Fruit fly (Drosophila melanogaster): ENCODE results near the gene CG14717.
A peak's percentile ranks its signal among the peaks of the same experiment; 100 is the strongest.

CG14717 gene

DNA sequence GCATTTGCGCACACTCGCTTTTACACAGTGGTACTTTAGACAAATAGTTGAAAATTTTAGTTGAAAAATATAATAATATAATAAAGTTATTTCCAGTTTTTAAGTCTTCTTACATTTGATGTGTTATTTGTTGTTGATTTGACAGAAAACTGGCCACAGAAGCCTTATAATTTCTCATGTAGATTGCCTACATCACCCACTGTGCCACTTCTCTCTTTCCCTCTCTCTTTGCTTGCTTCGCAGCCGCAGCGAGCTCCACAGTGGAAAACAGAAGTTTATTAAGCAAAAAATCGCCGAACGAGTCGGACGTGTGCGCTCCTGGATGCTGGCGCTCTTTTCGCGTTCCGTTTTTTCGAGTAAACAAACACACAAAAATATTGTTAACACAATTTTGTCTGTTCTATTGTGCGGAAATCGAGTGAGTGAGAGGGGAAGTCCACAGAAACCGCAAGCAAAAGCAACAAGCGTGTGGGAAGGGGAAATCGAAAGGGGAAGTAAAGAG, 40.4 kb upstream of the CG14717 start, which contains the start of gene CG42327 (continued):
- TF ChIP-seq CG4360 (GFP tag; IDR thresholded peaks at IDR 0.05) (peak; percentile 83), CG18619 (GFP tag; optimal IDR thresholded peaks at IDR 0.05) (peak; percentile 88), mld (GFP tag; IDR thresholded peaks at IDR 0.05; ENCODE audit: partially characterized antibody) (no peak), unc-4 (GFP tag; IDR thresholded peaks at IDR 0.05; ENCODE audit: partially characterized antibody) (no peak; the same call in 1 of the 2 replicates), dmrt11E (tag; optimal IDR thresholded peaks at IDR 0.05) (peak; percentile 92), br (optimal IDR thresholded peaks at IDR 0.05) (no peak), CG10366 (GFP tag; IDR thresholded peaks at IDR 0.05) (peak; percentile 96), CG15073 (GFP tag; optimal IDR thresholded peaks at IDR 0.05) (peak; percentile 26), TFAM (GFP tag; optimal IDR thresholded peaks at IDR 0.05) (peak; percentile 72), ro (GFP tag; IDR thresholded peaks at IDR 0.05) (peak; percentile 84), rib (GFP tag; IDR thresholded peaks at IDR 0.05) (peak; percentile 66; the same call in 1 of the 2 replicates), gro (GFP tag; optimal IDR thresholded peaks at IDR 0.05) (peak; percentile 69), az2 (GFP tag; optimal IDR thresholded peaks at IDR 0.05) (peak; percentile 96), CG10267 (tag; optimal IDR thresholded peaks at IDR 0.05) (peak; percentile 90), so (GFP tag; IDR thresholded peaks at IDR 0.05) (peak; percentile 95), lola (GFP tag; optimal IDR thresholded peaks at IDR 0.05) (peak in 1 of 3 experiments; percentile 91), ERR (GFP tag; optimal IDR thresholded peaks at IDR 0.05) (peak; percentile 63), CG42726 (GFP tag; IDR thresholded peaks at IDR 0.05; ENCODE audit: partially characterized antibody) (no peak; the same call in 1 of the 2 replicates), gt (GFP tag; IDR thresholded peaks at IDR 0.05) (peak; percentile 86), row (GFP tag; IDR thresholded peaks at IDR 0.05) (peak; percentile 98), Nf-YB (GFP tag; optimal IDR thresholded peaks at IDR 0.05) (peak; percentile 80), ase (GFP tag; IDR thresholded peaks at IDR 0.05) (peak; percentile 97), ATbp (GFP tag; optimal IDR thresholded peaks at IDR 0.05) (peak; percentile 96), Tbp (GFP tag; optimal IDR thresholded peaks at IDR 0.05) (no peak), sug (tag; optimal IDR thresholded peaks at IDR 0.05) (peak; percentile 69), CG8765 (GFP tag; IDR thresholded peaks at IDR 0.05) (peak; percentile 89), cad (GFP tag; optimal IDR thresholded peaks at IDR 0.05) (no peak), Sry-δ (GFP tag; optimal IDR thresholded peaks at IDR 0.05) (peak; percentile 1), Adf1 (GFP tag; IDR thresholded peaks at IDR 0.05) (peak; percentile 68), Hmx (GFP tag; optimal IDR thresholded peaks at IDR 0.05) (peak; percentile 8), CG30431 (GFP tag; optimal IDR thresholded peaks at IDR 0.05) (peak; percentile 95), fd3F (GFP tag; optimal IDR thresholded peaks at IDR 0.05) (peak; percentile 70), Myb (GFP tag; optimal IDR thresholded peaks at IDR 0.05) (peak; percentile 45), unpg (GFP tag; optimal IDR thresholded peaks at IDR 0.05) (peak; percentile 97), D19B (GFP tag; optimal IDR thresholded peaks at IDR 0.05) (peak; percentile 68), CG31388 (GFP tag; optimal IDR thresholded peaks at IDR 0.05) (peak; percentile 76), CG9727 (GFP tag; optimal IDR thresholded peaks at IDR 0.05) (peak; percentile 95), cg (GFP tag; optimal IDR thresholded peaks at IDR 0.05) (peak; percentile 52), sisA (GFP tag; IDR thresholded peaks at IDR 0.05) (peak; percentile 94), B-H2 (GFP tag; optimal IDR thresholded peaks at IDR 0.05) (peak; percentile 32), CG4328 (GFP tag; optimal IDR thresholded peaks at IDR 0.05) (peak; percentile 73), CG11456 (GFP tag; IDR thresholded peaks at IDR 0.05) (peak; percentile 89), esg (GFP tag; conservative IDR thresholded peaks at IDR 0.05) (peak; percentile 94), zen2 (GFP tag; IDR thresholded peaks at IDR 0.05; ENCODE audit: partially characterized antibody) (no peak), dimm (GFP tag; IDR thresholded peaks at IDR 0.05) (peak; percentile 77), CHES-1-like (GFP tag; optimal IDR thresholded peaks at IDR 0.05) (peak; percentile 77), btn (GFP tag; optimal IDR thresholded peaks at IDR 0.05) (peak; percentile 79), corto (GFP tag; optimal IDR thresholded peaks at IDR 0.05) (peak; percentile 92), Ptx1 (GFP tag; IDR thresholded peaks at IDR 0.05) (peak; percentile 96), CG11504 (tag; optimal IDR thresholded peaks at IDR 0.05) (peak; percentile 94), Fer2 (tag; optimal IDR thresholded peaks at IDR 0.05) (peak; percentile 48)
